Worm (Caenorhabditis elegans): ENCODE data around the gene C03B1.13.

DNA sequence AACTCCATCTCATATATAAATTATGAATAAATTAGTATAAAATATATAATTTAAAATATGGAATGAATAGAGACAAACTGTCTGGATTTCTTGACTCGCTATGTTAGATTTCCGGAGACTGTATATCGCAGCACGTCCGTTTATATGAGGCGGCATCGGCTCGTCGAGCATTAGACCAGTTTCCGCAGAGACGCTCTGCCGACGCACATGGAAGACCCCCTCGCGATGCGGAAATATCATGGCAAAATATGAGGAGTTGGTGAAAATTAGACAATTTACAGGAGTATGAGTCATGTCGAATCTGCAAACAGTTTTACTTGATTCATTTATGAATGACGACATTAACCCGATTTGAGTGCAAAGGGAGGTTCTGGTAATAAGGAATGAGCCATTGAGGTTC, 18.3 kb downstream of the C03B1.13 start, which contains the start of gene chtb-3:
- no peak for TF ChIP-seq ZK546.5 (tag; optimal IDR thresholded peaks at IDR 0.05)
- no peak for TF ChIP-seq unc-62 (GFP tag; optimal IDR thresholded peaks at IDR 0.05)
- TF ChIP-seq lsy-2 (tag; optimal IDR thresholded peaks at IDR 0.05) = no peak
- TF ChIP-seq nhr-12 (tag; optimal IDR thresholded peaks at IDR 0.05) = no peak
- TF ChIP-seq aly-2 (tag; optimal IDR thresholded peaks at IDR 0.05) = no peak
- no peak for TF ChIP-seq ztf-11 (tag; optimal IDR thresholded peaks at IDR 0.05)

Data from whole organism, L2 larva.